Fruit fly (Drosophila melanogaster) whole organism, embryonic: Measurements from ENCODE around the gene CG12594.

Source experiments
- Atf-2 ChIP-seq: fragments of 200-800 bp; sonication (Bioruptor generic); optimal IDR thresholded peaks from 2 replicates; lab custom pipeline; 2016; ENCODE audit warnings: missing biosample characterization, missing genetic modification characterization
- BEAF-32 ChIP-seq: fragments of 200-800 bp; sonication (Bioruptor generic); optimal IDR thresholded peaks from 3 replicates; lab custom pipeline; 2017; ENCODE audit warnings: missing biosample characterization, missing genetic modification characterization, mild to moderate bottlenecking, moderate library complexity, missing genetic modification reagents
- CG10543 ChIP-seq: fragments of 200-800 bp; sonication (Bioruptor generic); optimal IDR thresholded peaks from 3 replicates; lab custom pipeline; 2017; ENCODE audit warnings: missing biosample characterization, mild to moderate bottlenecking, missing genetic modification characterization, moderate library complexity
- CG13287 ChIP-seq: fragments of 200-800 bp; sonication (Bioruptor generic); IDR thresholded peaks from 2 replicates; pipeline ENCODE4 v1.3.6; 2022; ENCODE audit warnings: missing biosample characterization, missing genetic modification characterization; ENCODE audit not compliant: partially characterized antibody
- CG14441 ChIP-seq: fragments of 200-800 bp; sonication (Bioruptor generic); IDR thresholded peaks from 2 replicates; pipeline ENCODE4 v1.3.6; 2022; ENCODE audit warnings: missing biosample characterization, missing genetic modification characterization
- CG14667 ChIP-seq: fragments of 200-800 bp; sonication (Bioruptor generic); IDR thresholded peaks from 2 replicates; pipeline ENCODE4 v1.3.6; 2022; ENCODE audit warnings: missing biosample characterization, missing genetic modification characterization
- CG1647 ChIP-seq: fragments of 200-800 bp; sonication (Bioruptor generic); optimal IDR thresholded peaks from 3 replicates; lab custom pipeline; 2016; ENCODE audit warnings: missing biosample characterization, missing genetic modification characterization
- CG16815 ChIP-seq: fragments of 200-800 bp; sonication (Bioruptor generic); optimal IDR thresholded peaks from 3 replicates; lab custom pipeline; 2017; ENCODE audit warnings: missing biosample characterization, mild to moderate bottlenecking, missing genetic modification characterization
- CG18011 ChIP-seq: fragments of 200-800 bp; sonication (Bioruptor generic); optimal IDR thresholded peaks from 2 replicates; lab custom pipeline; 2017; ENCODE audit warnings: missing biosample characterization, missing genetic modification characterization, mild to moderate bottlenecking, moderate library complexity, missing genotype
- CG2129 ChIP-seq: fragments of 200-800 bp; sonication (Bioruptor generic); IDR thresholded peaks from 2 replicates; pipeline ENCODE4 v1.3.6; 2022; ENCODE audit warnings: missing biosample characterization, missing genetic modification characterization; ENCODE audit not compliant: partially characterized antibody
- CG2678 ChIP-seq: fragments of 200-800 bp; sonication (Bioruptor generic); optimal IDR thresholded peaks from 3 replicates; lab custom pipeline; 2019; ENCODE audit warnings: missing biosample characterization, mild to moderate bottlenecking, missing genetic modification characterization, moderate library complexity
- CG2712 ChIP-seq: fragments of 200-800 bp; optimal IDR thresholded peaks from 3 replicates; lab custom pipeline; 2019; ENCODE audit warnings: missing biosample characterization, mild to moderate bottlenecking, missing genetic modification characterization, moderate library complexity
- CG4617 ChIP-seq: fragments of 200-800 bp; sonication (Bioruptor generic); optimal IDR thresholded peaks from 3 replicates; lab custom pipeline; 2016; ENCODE audit warnings: missing biosample characterization, missing genetic modification characterization, borderline replicate concordance
- CG4730 ChIP-seq: fragments of 200-800 bp; sonication (Bioruptor generic); IDR thresholded peaks from 2 replicates; pipeline ENCODE4 v1.3.6; 2022; ENCODE audit warnings: missing biosample characterization, missing genetic modification characterization
- CG6683 ChIP-seq: fragments of 200-800 bp; sonication (Bioruptor generic); optimal IDR thresholded peaks from 2 replicates; lab custom pipeline; 2017; ENCODE audit warnings: missing biosample characterization, mild to moderate bottlenecking, missing genetic modification characterization, missing genetic modification reagents
- CG6791 ChIP-seq: fragments of 200-800 bp; sonication (Bioruptor generic); IDR thresholded peaks from 3 replicates; pipeline ENCODE4 v1.3.6; 2022; ENCODE audit warnings: missing biosample characterization, missing genetic modification characterization; ENCODE audit not compliant: partially characterized antibody
- CG9797 ChIP-seq: fragments of 200-800 bp; sonication (Bioruptor generic); optimal IDR thresholded peaks from 3 replicates; lab custom pipeline; 2018; ENCODE audit warnings: missing biosample characterization, mild to moderate bottlenecking, missing genetic modification characterization
- CG9817 ChIP-seq: fragments of 200-800 bp; sonication (Bioruptor generic); optimal IDR thresholded peaks from 2 replicates; lab custom pipeline; 2018; ENCODE audit warnings: missing biosample characterization, mild to moderate bottlenecking, missing genetic modification characterization, moderate library complexity
- CoRest ChIP-seq: fragments of 200-800 bp; sonication (Bioruptor generic); optimal IDR thresholded peaks from 3 replicates; lab custom pipeline; 2018; ENCODE audit warnings: missing biosample characterization, mild to moderate bottlenecking, missing genetic modification characterization, moderate library complexity
- CrebB ChIP-seq: fragments of 200-800 bp; sonication (Bioruptor generic); optimal IDR thresholded peaks from 3 replicates; lab custom pipeline; 2018; ENCODE audit warnings: missing biosample characterization, mild to moderate bottlenecking, missing genetic modification characterization
- Dip2 ChIP-seq: fragments of 200-800 bp; sonication (Bioruptor generic); IDR thresholded peaks from 2 replicates; pipeline ENCODE4 v1.3.6; 2022; ENCODE audit warnings: missing biosample characterization, missing genetic modification characterization
- E2f1 ChIP-seq: fragments of 200-800 bp; sonication (Bioruptor generic); IDR thresholded peaks from 2 replicates; pipeline ENCODE4 v1.3.6; 2022; ENCODE audit warnings: missing biosample characterization, missing genetic modification characterization
- Hr3 ChIP-seq: fragments of 200-800 bp; sonication (Bioruptor generic); optimal IDR thresholded peaks from 3 replicates; lab custom pipeline; 2016; ENCODE audit warnings: missing biosample characterization, missing genetic modification characterization
- Myb ChIP-seq: fragments of 200-800 bp; sonication (Bioruptor generic); optimal IDR thresholded peaks from 2 replicates; lab custom pipeline; 2016; ENCODE audit warnings: missing biosample characterization, missing genetic modification characterization
- Optix ChIP-seq: fragments of 200-800 bp; sonication (Bioruptor generic); IDR thresholded peaks from 3 replicates; pipeline ENCODE4 v1.3.6; 2022; ENCODE audit warnings: missing biosample characterization, missing genetic modification characterization
- Ptx1 ChIP-seq: fragments of 200-800 bp; sonication (Bioruptor generic); IDR thresholded peaks from 2 replicates; pipeline ENCODE4 v1.3.6; 2022; ENCODE audit warnings: missing biosample characterization, missing genetic modification characterization
- Sry-δ ChIP-seq: fragments of 200-800 bp; sonication (Bioruptor generic); optimal IDR thresholded peaks from 2 replicates; lab custom pipeline; 2016; ENCODE audit warnings: missing biosample characterization, missing genetic modification characterization
- Trl ChIP-seq, 3 experiments: fragments of >200 bp in 2 of 3; fragments of 200-800 bp in 1 of 3; sonication (Bioruptor generic) in 1 of 3; optimal IDR thresholded peaks; 2 replicates in 1 of 3; 3 replicates in 2 of 3; lab custom pipeline; 2016 to 2017; ENCODE audit warnings: missing biosample characterization in 1 of 3, missing genetic modification characterization in 1 of 3
- ato ChIP-seq: fragments of 200-800 bp; sonication (Bioruptor generic); IDR thresholded peaks from 2 replicates; pipeline ENCODE4 v1.3.6; 2022; ENCODE audit warnings: missing biosample characterization, missing genetic modification characterization; ENCODE audit not compliant: partially characterized antibody
- bcd ChIP-seq: fragments of 200-800 bp; sonication (Bioruptor generic); optimal IDR thresholded peaks from 2 replicates; lab custom pipeline; 2017; ENCODE audit warnings: missing biosample characterization, mild to moderate bottlenecking, missing genetic modification characterization
- dysf ChIP-seq: fragments of 200-800 bp; sonication (Bioruptor generic); IDR thresholded peaks from 3 replicates; pipeline ENCODE4 v1.3.6; 2022; ENCODE audit warnings: missing biosample characterization, missing genetic modification characterization
- fd102C ChIP-seq: fragments of 200-800 bp; sonication (Bioruptor generic); optimal IDR thresholded peaks from 2 replicates; lab custom pipeline; 2018; ENCODE audit warnings: missing biosample characterization, mild to moderate bottlenecking, missing genetic modification characterization, moderate library complexity
- gce ChIP-seq: fragments of 200-800 bp; sonication (Bioruptor generic); IDR thresholded peaks from 3 replicates; pipeline ENCODE4 v1.3.6; 2022; ENCODE audit warnings: missing biosample characterization, missing genetic modification characterization
- gfzf ChIP-seq: fragments of 200-800 bp; sonication (Bioruptor generic); optimal IDR thresholded peaks from 2 replicates; lab custom pipeline; 2016; ENCODE audit warnings: missing biosample characterization, mild to moderate bottlenecking, missing genetic modification characterization, moderate library complexity
- kah ChIP-seq: fragments of 200-800 bp; sonication (Bioruptor generic); optimal IDR thresholded peaks from 2 replicates; lab custom pipeline; 2018; ENCODE audit warnings: missing biosample characterization, mild to moderate bottlenecking, missing genetic modification characterization
- lilli ChIP-seq: fragments of 200-800 bp; sonication (Bioruptor generic); optimal IDR thresholded peaks from 3 replicates; lab custom pipeline; 2016; ENCODE audit warnings: missing biosample characterization, missing genetic modification characterization
- luna ChIP-seq: fragments of 200-800 bp; sonication (Bioruptor generic); optimal IDR thresholded peaks from 2 replicates; lab custom pipeline; 2016; ENCODE audit warnings: missing biosample characterization, missing genetic modification characterization
- nerfin-1 ChIP-seq: fragments of 200-800 bp; sonication (Bioruptor generic); optimal IDR thresholded peaks from 3 replicates; lab custom pipeline; 2019; ENCODE audit warnings: missing biosample characterization, mild to moderate bottlenecking, missing genetic modification characterization, moderate library complexity
- pan ChIP-seq, 4 experiments: fragments of >200 bp in 3 of 4; fragments of 200-800 bp in 1 of 4; sonication (Bioruptor generic) in 1 of 4; optimal IDR thresholded peaks in 3 of 4; IDR thresholded peaks in 1 of 4; 2 replicates each; pipeline versions ENCODE4 v1.3.6 to Lab custom; 2017 to 2022; ENCODE audit warnings: missing biosample characterization in 2 of 4, missing genetic modification characterization in 2 of 4, mixed read lengths in 1 of 4
- phol ChIP-seq: fragments of 200-800 bp; sonication (Bioruptor generic); optimal IDR thresholded peaks from 3 replicates; lab custom pipeline; 2018; ENCODE audit warnings: missing biosample characterization, mild to moderate bottlenecking, missing genetic modification characterization, moderate library complexity
- row ChIP-seq: fragments of 200-800 bp; sonication (Bioruptor generic); IDR thresholded peaks from 3 replicates; pipeline ENCODE4 v1.3.6; 2022; ENCODE audit warnings: missing biosample characterization, missing genetic modification characterization
- sc ChIP-seq, 3 experiments: fragments of >200 bp in 2 of 3; fragments of 200-800 bp in 1 of 3; sonication (Bioruptor generic) in 1 of 3; optimal IDR thresholded peaks; 2 replicates in 2 of 3; 3 replicates in 1 of 3; lab custom pipeline; 2017; ENCODE audit warnings: mild to moderate bottlenecking in 1 of 3, missing biosample characterization in 1 of 3, missing genetic modification characterization in 1 of 3, missing genetic modification reagents in 1 of 3
- sens ChIP-seq: fragments of 200-800 bp; sonication (Bioruptor generic); peaks from one replicate; lab custom pipeline; 2016; ENCODE audit warnings: missing biosample characterization, missing genetic modification characterization
- so ChIP-seq: fragments of 200-800 bp; sonication (Bioruptor generic); IDR thresholded peaks from 3 replicates; pipeline ENCODE4 v1.3.6; 2022; ENCODE audit warnings: missing biosample characterization, missing genetic modification characterization
- usp ChIP-seq: fragments of >200 bp; optimal IDR thresholded peaks from 2 replicates; lab custom pipeline; 2017; ENCODE audit warnings: missing biosample characterization, missing genetic modification characterization
- wor ChIP-seq: fragments of 200-800 bp; sonication (Bioruptor generic); IDR thresholded peaks from 2 replicates; pipeline ENCODE4 v1.3.6; 2022; ENCODE audit warnings: missing biosample characterization, missing genetic modification characterization

CG12594 gene

dm6 chr3R:11778012-11778865 lies 56.7 kb downstream of the CG12594 start (continued):
- TF ChIP-seq fd102C (GFP tag; lab: Kevin White, UChicago) = peak; percentile 39
- TF ChIP-seq E2f1 (GFP tag; lab: Robert Waterston, UW) = 0 out of 2 replicates have a peak, but pooled peaks have one; percentile 27
- peak; percentile 65 for TF ChIP-seq phol (tag; lab: Kevin White, UChicago)
- TF ChIP-seq CG14667 (GFP tag; lab: Robert Waterston, UW) = 0 out of 2 replicates have a peak, but pooled peaks have one; percentile 18
- no peak for TF ChIP-seq Dip2 (GFP tag; lab: Robert Waterston, UW)
- peak; percentile 25 for TF ChIP-seq CrebB (tag; lab: Kevin White, UChicago)
- peak; percentile 77 for TF ChIP-seq CG2678 (tag; lab: Kevin White, UChicago)
- TF ChIP-seq Sry-δ (GFP tag; lab: Kevin White, UChicago) = no peak
- TF ChIP-seq CG13287 (GFP tag; lab: Robert Waterston, UW) = peak; percentile 32; the same call in 1 of the 2 replicates
- TF ChIP-seq pan (optimal IDR thresholded peaks at IDR 0.05; lab: Kevin White, UChicago) = peak in 1 of 2 experiments; percentile 86
- peak in 1 of 2 experiments; percentile 84 for TF ChIP-seq pan (GFP tag; optimal IDR thresholded peaks at IDR 0.05 in 1 of 2, IDR thresholded peaks at IDR 0.05 in 1 of 2)
- no peak for TF ChIP-seq Atf-2
- peak; percentile 78 for TF ChIP-seq CG2712 (tag; lab: Kevin White, UChicago)
- no peak for TF ChIP-seq sc (optimal IDR thresholded peaks at IDR 0.05; lab: Kevin White, UChicago)
- TF ChIP-seq sc (GFP tag; optimal IDR thresholded peaks at IDR 0.05; lab: Kevin White, UChicago) = peak; percentile 87
- TF ChIP-seq CG2129 (GFP tag; lab: Robert Waterston, UW) = no peak
- TF ChIP-seq CG4730 (GFP tag; lab: Robert Waterston, UW) = 0 out of 2 replicates have a peak, but pooled peaks have one; percentile 20
- peak; percentile 94 for TF ChIP-seq sens
- peak; percentile 23 for TF ChIP-seq CG6683 (GFP tag; lab: Kevin White, UChicago)
- no peak for TF ChIP-seq so
- no peak for TF ChIP-seq gfzf (GFP tag; lab: Kevin White, UChicago)
- TF ChIP-seq nerfin-1 (tag; lab: Kevin White, UChicago) = peak; percentile 61
- TF ChIP-seq luna = peak; percentile 22
- TF ChIP-seq BEAF-32 (GFP tag; lab: Kevin White, UChicago) = no peak
- peak; percentile 94 for TF ChIP-seq row (GFP tag; lab: Robert Waterston, UW)
- no peak for TF ChIP-seq CG9797 (GFP tag; lab: Kevin White, UChicago)
- no peak; the same call in 1 of the 2 replicates for TF ChIP-seq CG14441 (GFP tag; lab: Robert Waterston, UW)
- peak; percentile 58; the same call in 1 of the 3 replicates for TF ChIP-seq CG6791 (GFP tag; lab: Robert Waterston, UW)
- TF ChIP-seq gce (GFP tag; lab: Robert Waterston, UW) = peak; percentile 58; the same call in 1 of the 3 replicates
- TF ChIP-seq Trl (optimal IDR thresholded peaks at IDR 0.05; lab: Kevin White, UChicago) = peak in 1 of 2 experiments; percentile 6
- TF ChIP-seq Trl (GFP tag; optimal IDR thresholded peaks at IDR 0.05; lab: Kevin White, UChicago) = peak; percentile 51
- peak; percentile 73 for TF ChIP-seq bcd (GFP tag; lab: Kevin White, UChicago)
- TF ChIP-seq wor (GFP tag; lab: Robert Waterston, UW) = no peak; the same call in 1 of the 2 replicates
- TF ChIP-seq CG4617 = peak; percentile 27
- TF ChIP-seq CG9817 = peak; percentile 39
- TF ChIP-seq usp (GFP tag; lab: Kevin White, UChicago) = no peak
- TF ChIP-seq Myb (GFP tag; lab: Kevin White, UChicago) = no peak
- TF ChIP-seq CoRest (tag; lab: Kevin White, UChicago) = peak; percentile 84
- peak; percentile 82 for TF ChIP-seq CG16815 (GFP tag; lab: Kevin White, UChicago)
- TF ChIP-seq CG10543 = peak; percentile 73
- peak; percentile 37 for TF ChIP-seq CG18011 (GFP tag; lab: Kevin White, UChicago)
- peak; percentile 78 for TF ChIP-seq Hr3 (GFP tag; lab: Kevin White, UChicago)
- TF ChIP-seq kah = peak; percentile 71
- TF ChIP-seq Optix (GFP tag; lab: Robert Waterston, UW) = no peak
- TF ChIP-seq CG1647 (GFP tag; lab: Kevin White, UChicago) = peak; percentile 5
- TF ChIP-seq ato (GFP tag; lab: Robert Waterston, UW) = peak; percentile 59; the same call in 1 of the 2 replicates
- TF ChIP-seq Ptx1 (GFP tag; lab: Robert Waterston, UW) = peak; percentile 50; the same call in 1 of the 2 replicates
- peak; percentile 47; the same call in 2 of the 3 replicates for TF ChIP-seq dysf
- TF ChIP-seq lilli (GFP tag; lab: Kevin White, UChicago) = peak; percentile 39
